Worm (Caenorhabditis elegans): Measurements from ENCODE around the gene ttr-44.

- no peak for TF ChIP-seq mdl-1 (tag; optimal IDR thresholded peaks at IDR 0.05)
- TF ChIP-seq nhr-237 (tag; optimal IDR thresholded peaks at IDR 0.05): no peak
- TF ChIP-seq fkh-10 (GFP tag; optimal IDR thresholded peaks at IDR 0.05): no peak
- TF ChIP-seq pqm-1 (tag; optimal IDR thresholded peaks at IDR 0.05): peak; percentile 32
- no peak for TF ChIP-seq snpc-4 (tag; optimal IDR thresholded peaks at IDR 0.05)
- no peak for TF ChIP-seq sea-2 (GFP tag; optimal IDR thresholded peaks at IDR 0.05)
- no peak for TF ChIP-seq R02D3.7 (tag; optimal IDR thresholded peaks at IDR 0.05)
- no peak for TF ChIP-seq fkh-2 (tag; optimal IDR thresholded peaks at IDR 0.05)
- TF ChIP-seq hmg-11 (tag; optimal IDR thresholded peaks at IDR 0.05): no peak
- no peak for TF ChIP-seq ama-1 (optimal IDR thresholded peaks at IDR 0.05)
- TF ChIP-seq nhr-28 (tag; optimal IDR thresholded peaks at IDR 0.05): no peak
Observed at ce11 chrV:13532469-13532868, 1.9 kb upstream of the ttr-44 start.

All from whole organism, L3 larva.